Worm (Caenorhabditis elegans) whole organism, L4 larva: ENCODE results near the gene ZC204.13.

Experiments
- daf-12 ChIP-seq: fragments of 150-350 bp; optimal IDR thresholded peaks from 2 replicates; lab custom pipeline; 2014; ENCODE audit warnings: missing biosample characterization, missing genetic modification reagents, missing genetic modification characterization
- nhr-10 ChIP-seq: fragments of 150-350 bp; optimal IDR thresholded peaks from 2 replicates; lab custom pipeline; 2014; ENCODE audit warnings: missing biosample characterization, missing genetic modification characterization
- spr-3 ChIP-seq: fragments of 200-800 bp; sonication (Bioruptor generic); optimal IDR thresholded peaks from 2 replicates; lab custom pipeline; 2018; ENCODE audit warnings: mild to moderate bottlenecking, missing genetic modification characterization, missing compliant biosample characterization

ce11 chrII:1625666-1626065 is 35.1 kb downstream of the ZC204.13 start, which contains the start of gene C08E3.14:
- TF ChIP-seq nhr-10 (tag; lab: Kevin White, UChicago) (no peak), spr-3 (GFP tag; lab: Kevin White, UChicago) (no peak), daf-12 (tag; lab: Kevin White, UChicago) (no peak)
